Worm (Caenorhabditis elegans): ENCODE results near the gene Y41C4A.8.

The Y41C4A.8 gene

DNA sequence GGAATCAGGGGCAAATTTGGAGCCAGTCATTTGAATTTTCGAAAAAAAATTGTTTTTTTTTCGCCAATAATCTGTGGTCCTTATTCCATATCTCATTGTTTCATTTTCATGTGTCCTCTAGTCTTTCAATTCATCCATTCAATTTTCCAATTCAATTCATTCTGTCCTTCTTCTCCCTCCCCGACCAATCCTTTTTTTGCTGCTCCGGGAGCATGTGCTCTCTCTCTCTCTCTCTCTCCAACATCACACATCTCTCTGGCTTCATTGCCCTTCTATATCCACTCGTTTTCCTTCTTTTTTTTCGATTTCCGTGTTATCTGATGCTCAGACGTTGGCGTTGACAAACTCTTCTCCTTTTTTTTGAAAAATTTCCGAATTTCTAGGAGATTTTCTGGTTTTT is 45.2 kb downstream of the Y41C4A.8 start:
- TF ChIP-seq ama-1 (optimal IDR thresholded peaks at IDR 0.05) (no peak), pes-1 (GFP tag; IDR thresholded peaks at IDR 0.05) (no peak), ets-7 (tag; optimal IDR thresholded peaks at IDR 0.05) (no peak), tbx-37 (GFP tag; conservative IDR thresholded peaks at IDR 0.05) (no peak), aly-1 (tag; optimal IDR thresholded peaks at IDR 0.05) (no peak), F13C5.2 (tag; optimal IDR thresholded peaks at IDR 0.05) (no peak), ceh-13 (GFP tag; optimal IDR thresholded peaks at IDR 0.05) (no peak), hmbx-1 (tag; optimal IDR thresholded peaks at IDR 0.05) (no peak), tra-4 (tag; optimal IDR thresholded peaks at IDR 0.05) (no peak), tbx-11 (GFP tag; IDR thresholded peaks at IDR 0.05) (no peak), B0310.2 (tag; optimal IDR thresholded peaks at IDR 0.05) (no peak), ceh-36 (tag; optimal IDR thresholded peaks at IDR 0.05) (no peak), hmg-4 (GFP tag; optimal IDR thresholded peaks at IDR 0.05) (no peak)

DNA sequence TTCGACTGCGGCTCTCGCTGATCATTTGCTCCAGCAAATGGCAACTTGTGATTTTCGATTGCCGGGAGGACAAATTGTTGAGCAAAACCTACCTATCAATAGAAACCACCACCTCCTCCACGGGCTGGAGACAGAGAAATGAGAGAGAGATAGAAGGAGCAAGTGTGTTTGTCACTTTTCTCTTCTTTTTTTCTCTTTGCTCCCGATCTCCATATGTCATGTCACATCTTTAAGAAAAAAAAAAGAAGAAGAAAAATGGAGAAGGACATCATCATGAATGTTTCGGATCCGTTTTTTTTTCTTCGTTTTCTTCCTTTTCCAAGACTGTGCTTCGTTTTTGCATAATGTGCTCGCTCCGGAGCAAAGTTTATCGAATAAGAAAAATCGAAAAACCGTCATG is 47.9 kb downstream of the Y41C4A.8 start:
- TF ChIP-seq aly-1 (tag; optimal IDR thresholded peaks at IDR 0.05) (no peak), pes-1 (GFP tag; IDR thresholded peaks at IDR 0.05) (no peak), B0310.2 (tag; optimal IDR thresholded peaks at IDR 0.05) (no peak), ceh-13 (GFP tag; optimal IDR thresholded peaks at IDR 0.05) (no peak), ama-1 (optimal IDR thresholded peaks at IDR 0.05) (no peak)

DNA sequence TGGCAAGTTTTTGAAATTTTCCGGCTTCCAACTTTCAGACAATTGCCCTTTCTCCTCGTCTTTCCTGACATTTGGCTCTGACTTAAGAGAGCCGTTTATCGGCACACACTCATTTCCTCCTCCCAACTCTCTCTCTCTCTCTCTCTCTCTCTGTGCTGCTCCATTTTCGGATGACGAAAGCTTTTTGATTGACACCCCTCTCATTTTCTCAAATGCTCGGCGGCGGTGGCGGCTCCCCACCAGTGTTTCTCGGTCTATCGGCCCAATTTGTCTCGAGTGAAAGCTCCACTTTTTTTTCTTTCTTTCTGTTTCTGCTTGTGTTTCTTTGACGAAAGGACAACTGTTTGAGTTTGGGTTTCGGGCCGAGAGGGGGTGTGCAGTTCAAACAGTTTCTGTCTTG is 48.8 kb downstream of the Y41C4A.8 start:
- TF ChIP-seq tbx-37 (GFP tag; conservative IDR thresholded peaks at IDR 0.05) (no peak), ets-7 (tag; optimal IDR thresholded peaks at IDR 0.05) (no peak), ama-1 (optimal IDR thresholded peaks at IDR 0.05) (no peak), tra-4 (tag; optimal IDR thresholded peaks at IDR 0.05) (no peak), F13C5.2 (tag; optimal IDR thresholded peaks at IDR 0.05) (no peak), hnd-1 (tag; optimal IDR thresholded peaks at IDR 0.05) (no peak), aly-1 (tag; optimal IDR thresholded peaks at IDR 0.05) (no peak), ceh-36 (tag; optimal IDR thresholded peaks at IDR 0.05) (no peak), scrt-1 (GFP tag; IDR thresholded peaks at IDR 0.05) (no peak), B0310.2 (tag; optimal IDR thresholded peaks at IDR 0.05) (no peak), flt-1 (GFP tag; IDR thresholded peaks at IDR 0.05) (no peak), ceh-13 (GFP tag; optimal IDR thresholded peaks at IDR 0.05) (no peak), pes-1 (GFP tag; IDR thresholded peaks at IDR 0.05) (no peak), hmbx-1 (tag; optimal IDR thresholded peaks at IDR 0.05) (no peak), tbx-11 (GFP tag; IDR thresholded peaks at IDR 0.05) (no peak), hmg-4 (GFP tag; optimal IDR thresholded peaks at IDR 0.05) (no peak)

ce11 chrIII:11657185-11657817 is 51.3 kb downstream of the Y41C4A.8 start, which contains the start of gene crh-1:
crh-1 (plus strand) TSS chrIII:11657767.
- TF ChIP-seq ets-7 (tag; optimal IDR thresholded peaks at IDR 0.05) (no peak), B0310.2 (tag; optimal IDR thresholded peaks at IDR 0.05) (no peak), tra-4 (tag; optimal IDR thresholded peaks at IDR 0.05) (no peak), hmg-4 (GFP tag; optimal IDR thresholded peaks at IDR 0.05) (no peak), pes-1 (GFP tag; IDR thresholded peaks at IDR 0.05) (no peak), F13C5.2 (tag; optimal IDR thresholded peaks at IDR 0.05) (no peak), hmbx-1 (tag; optimal IDR thresholded peaks at IDR 0.05) (no peak), ama-1 (optimal IDR thresholded peaks at IDR 0.05) (no peak), aly-1 (tag; optimal IDR thresholded peaks at IDR 0.05) (no peak), tbx-11 (GFP tag; IDR thresholded peaks at IDR 0.05) (no peak), ceh-36 (tag; optimal IDR thresholded peaks at IDR 0.05) (no peak), scrt-1 (GFP tag; IDR thresholded peaks at IDR 0.05) (no peak), hnd-1 (tag; optimal IDR thresholded peaks at IDR 0.05) (no peak), flt-1 (GFP tag; IDR thresholded peaks at IDR 0.05) (no peak)

All from whole organism, early embryonic.